Fruit fly (Drosophila melanogaster): ENCODE results near the gene Ugt302K1.
A peak's percentile ranks its signal among the peaks of the same experiment; 100 is the strongest.

Ugt302K1 gene

DNA sequence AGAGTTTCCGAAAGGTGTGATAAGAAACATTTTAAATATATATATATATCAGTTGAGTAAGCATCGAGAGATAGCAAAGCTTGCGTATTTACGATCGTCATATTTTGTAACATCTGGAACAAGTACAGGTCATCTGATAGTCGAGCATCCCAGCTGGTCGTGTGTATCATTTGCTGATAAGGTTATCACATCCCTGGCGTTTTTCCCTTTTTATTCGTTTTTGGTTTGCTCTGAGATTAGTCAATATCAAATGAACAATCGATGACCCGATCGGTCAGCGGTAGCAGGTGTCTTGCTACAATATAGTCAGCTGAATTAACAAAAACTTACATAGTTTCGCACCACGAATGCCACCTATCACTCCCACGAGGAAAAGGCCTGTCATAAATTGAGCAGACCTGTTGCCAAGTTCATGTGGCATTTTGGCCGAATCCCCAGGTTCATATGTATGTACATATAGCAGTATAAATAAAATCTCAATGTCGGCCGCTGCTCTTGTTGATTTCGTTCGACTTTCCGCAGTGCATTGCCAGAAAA, 47.3 kb upstream of the Ugt302K1 start (continued):
- TF ChIP-seq CG31365 (tag; optimal IDR thresholded peaks at IDR 0.05) (no peak), CG17359 (tag; optimal IDR thresholded peaks at IDR 0.05) (peak; percentile 55), Rx (GFP tag; IDR thresholded peaks at IDR 0.05) (no peak), B-H1 (GFP tag; IDR thresholded peaks at IDR 0.05) (no peak), CG15269 (tag; optimal IDR thresholded peaks at IDR 0.05) (peak; percentile 76), Fer2 (tag; optimal IDR thresholded peaks at IDR 0.05) (no peak), crc (GFP tag; optimal IDR thresholded peaks at IDR 0.05) (no peak), sc (optimal IDR thresholded peaks at IDR 0.05) (no peak), sc (GFP tag; optimal IDR thresholded peaks at IDR 0.05) (peak; percentile 18), CG14860 (GFP tag; IDR thresholded peaks at IDR 0.05; ENCODE audit: partially characterized antibody) (no peak), CG4707 (GFP tag; optimal IDR thresholded peaks at IDR 0.05) (no peak), knrl (GFP tag; IDR thresholded peaks at IDR 0.05; ENCODE audit: partially characterized antibody) (no peak), CG6175 (GFP tag; IDR thresholded peaks at IDR 0.05) (0 out of 3 replicates have a peak, but pooled peaks have one; percentile 50), bsh (GFP tag; optimal IDR thresholded peaks at IDR 0.05) (peak in 1 of 2 experiments; percentile 44), az2 (GFP tag; optimal IDR thresholded peaks at IDR 0.05) (peak; percentile 51), CG9727 (GFP tag; optimal IDR thresholded peaks at IDR 0.05) (peak; percentile 60), abd-A (tag; optimal IDR thresholded peaks at IDR 0.05) (no peak), kni (GFP tag; optimal IDR thresholded peaks at IDR 0.05) (no peak), Oli (tag; optimal IDR thresholded peaks at IDR 0.05) (peak; percentile 73), CG12299 (tag; optimal IDR thresholded peaks at IDR 0.05) (no peak), CG14667 (GFP tag; IDR thresholded peaks at IDR 0.05) (no peak), Sox100B (GFP tag; optimal IDR thresholded peaks at IDR 0.05) (no peak), grn (GFP tag; optimal IDR thresholded peaks at IDR 0.05) (peak; percentile 4), CG5953 (GFP tag; IDR thresholded peaks at IDR 0.05) (no peak), repo (GFP tag; optimal IDR thresholded peaks at IDR 0.05) (no peak), nom (GFP tag; optimal IDR thresholded peaks at IDR 0.05) (no peak), CHES-1-like (GFP tag; optimal IDR thresholded peaks at IDR 0.05) (no peak), Ptx1 (GFP tag; IDR thresholded peaks at IDR 0.05) (peak; percentile 66), CG1233 (GFP tag; optimal IDR thresholded peaks at IDR 0.05) (peak; percentile 58), NfI (GFP tag; optimal IDR thresholded peaks at IDR 0.05) (peak; percentile 60), CG14014 (GFP tag; IDR thresholded peaks at IDR 0.05) (no peak), fd96Cb (tag; optimal IDR thresholded peaks at IDR 0.05) (peak; percentile 49), CG2199 (GFP tag; IDR thresholded peaks at IDR 0.05) (no peak), Elba2 (GFP tag; optimal IDR thresholded peaks at IDR 0.05) (no peak), p53 (GFP tag; optimal IDR thresholded peaks at IDR 0.05) (no peak), jing (GFP tag; optimal IDR thresholded peaks at IDR 0.05) (no peak), Hmr (GFP tag; optimal IDR thresholded peaks at IDR 0.05) (peak; percentile 70), CG43689 (GFP tag; IDR thresholded peaks at IDR 0.05) (0 out of 2 replicates have a peak, but pooled peaks have one; percentile 33), CG30403 (GFP tag; optimal IDR thresholded peaks at IDR 0.05) (peak; percentile 59), CG18476 (GFP tag; optimal IDR thresholded peaks at IDR 0.05) (peak; percentile 37), CG2712 (tag; optimal IDR thresholded peaks at IDR 0.05) (peak; percentile 51), pfk (GFP tag; optimal IDR thresholded peaks at IDR 0.05) (no peak), zen (tag; optimal IDR thresholded peaks at IDR 0.05) (no peak), Spps (tag; optimal IDR thresholded peaks at IDR 0.05) (no peak), Ets97D (GFP tag; optimal IDR thresholded peaks at IDR 0.05) (no peak), CG33213 (GFP tag; optimal IDR thresholded peaks at IDR 0.05) (no peak), Meics (GFP tag; optimal IDR thresholded peaks at IDR 0.05) (peak; percentile 77), ham (GFP tag; IDR thresholded peaks at IDR 0.05) (no peak), CG10267 (tag; optimal IDR thresholded peaks at IDR 0.05) (peak; percentile 15), tio (GFP tag; optimal IDR thresholded peaks at IDR 0.05) (peak; percentile 55)
